Fruit fly (Drosophila melanogaster) whole organism, embryonic: Measurements from ENCODE around the gene sro.

Experiments
- Adf1 ChIP-seq: fragments of 200-800 bp; sonication (Bioruptor generic); IDR thresholded peaks from 2 replicates; pipeline ENCODE4 v1.3.6; 2022; ENCODE audit warnings: missing biosample characterization, missing genetic modification characterization
- CG10209 ChIP-seq: fragments of 200-800 bp; sonication (Bioruptor generic); optimal IDR thresholded peaks from 3 replicates; lab custom pipeline; 2017; ENCODE audit warnings: missing biosample characterization, mild to moderate bottlenecking, missing genetic modification characterization, missing genetic modification reagents
- CG11560 ChIP-seq: fragments of 200-800 bp; sonication (Bioruptor generic); IDR thresholded peaks from 3 replicates; pipeline ENCODE4 v1.3.6; 2022; ENCODE audit warnings: missing biosample characterization, missing genetic modification characterization
- CG12659 ChIP-seq: fragments of 200-800 bp; sonication (Bioruptor generic); optimal IDR thresholded peaks from 3 replicates; lab custom pipeline; 2017; ENCODE audit warnings: mild to moderate bottlenecking, missing biosample characterization, missing genetic modification reagents, missing genetic modification characterization
- CG14050 ChIP-seq: fragments of 200-800 bp; sonication (Bioruptor generic); IDR thresholded peaks from 3 replicates; pipeline ENCODE4 v1.3.6; 2022; ENCODE audit warnings: missing biosample characterization, missing genetic modification characterization
- CG15696 ChIP-seq: fragments of 200-800 bp; sonication (Bioruptor generic); optimal IDR thresholded peaks from 2 replicates; lab custom pipeline; 2019; ENCODE audit warnings: missing biosample characterization, mild to moderate bottlenecking, missing genetic modification characterization, moderate library complexity
- CG16863 ChIP-seq: fragments of 200-800 bp; sonication (Bioruptor generic); optimal IDR thresholded peaks from 3 replicates; lab custom pipeline; 2016; ENCODE audit warnings: missing biosample characterization, missing genetic modification characterization
- CG17361 ChIP-seq: fragments of 200-800 bp; sonication (Bioruptor generic); IDR thresholded peaks from 3 replicates; pipeline ENCODE4 v1.3.6; 2022; ENCODE audit warnings: missing biosample characterization, missing genetic modification characterization
- CG2120 ChIP-seq: fragments of 200-800 bp; sonication (Bioruptor generic); optimal IDR thresholded peaks from 3 replicates; lab custom pipeline; 2016; ENCODE audit warnings: missing biosample characterization, missing genetic modification characterization
- CG2678 ChIP-seq: fragments of 200-800 bp; sonication (Bioruptor generic); optimal IDR thresholded peaks from 3 replicates; lab custom pipeline; 2019; ENCODE audit warnings: missing biosample characterization, mild to moderate bottlenecking, missing genetic modification characterization, moderate library complexity
- CG2712 ChIP-seq: fragments of 200-800 bp; optimal IDR thresholded peaks from 3 replicates; lab custom pipeline; 2019; ENCODE audit warnings: missing biosample characterization, mild to moderate bottlenecking, missing genetic modification characterization, moderate library complexity
- CG32767 ChIP-seq: fragments of 200-800 bp; sonication (Bioruptor generic); IDR thresholded peaks from 2 replicates; pipeline ENCODE4 v1.3.6; 2022; ENCODE audit warnings: missing biosample characterization, missing genetic modification characterization
- CG3281 ChIP-seq: fragments of 200-800 bp; sonication (Bioruptor generic); optimal IDR thresholded peaks from 3 replicates; lab custom pipeline; 2017; ENCODE audit warnings: missing biosample characterization, mild to moderate bottlenecking, missing genetic modification characterization
- CG33213 ChIP-seq: fragments of 200-800 bp; sonication (Bioruptor generic); optimal IDR thresholded peaks from 3 replicates; lab custom pipeline; 2016; ENCODE audit warnings: missing biosample characterization, missing genetic modification characterization
- CG3847 ChIP-seq: fragments of 200-800 bp; sonication (Bioruptor generic); IDR thresholded peaks from 2 replicates; pipeline ENCODE4 v1.3.6; 2022; ENCODE audit warnings: missing biosample characterization, missing genetic modification characterization
- CG4707 ChIP-seq: fragments of 200-800 bp; sonication (Bioruptor generic); optimal IDR thresholded peaks from 2 replicates; lab custom pipeline; 2018; ENCODE audit warnings: missing biosample characterization, mild to moderate bottlenecking, missing genetic modification characterization, moderate library complexity
- CG5245 ChIP-seq: fragments of 200-800 bp; sonication (Bioruptor generic); optimal IDR thresholded peaks from 3 replicates; lab custom pipeline; 2016; ENCODE audit warnings: missing biosample characterization, missing genetic modification characterization
- CG8089 ChIP-seq: fragments of 200-800 bp; sonication (Bioruptor generic); optimal IDR thresholded peaks from 3 replicates; lab custom pipeline; 2016; ENCODE audit warnings: missing biosample characterization, missing genetic modification characterization
- CG8281 ChIP-seq: fragments of 200-800 bp; sonication (Bioruptor generic); optimal IDR thresholded peaks from 2 replicates; lab custom pipeline; 2018; ENCODE audit warnings: missing biosample characterization, mild to moderate bottlenecking, missing genetic modification characterization, moderate library complexity
- CG9932 ChIP-seq: fragments of 200-800 bp; sonication (Bioruptor generic); IDR thresholded peaks from 2 replicates; pipeline ENCODE4 v1.3.6; 2022; ENCODE audit warnings: missing biosample characterization, missing genetic modification characterization
- D19B ChIP-seq: fragments of 200-800 bp; sonication (Bioruptor generic); optimal IDR thresholded peaks from 2 replicates; lab custom pipeline; 2017; ENCODE audit warnings: missing biosample characterization, mild to moderate bottlenecking, missing genetic modification characterization
- Dad ChIP-seq: fragments of 200-800 bp; sonication (Bioruptor generic); optimal IDR thresholded peaks from 3 replicates; lab custom pipeline; 2016; ENCODE audit warnings: missing biosample characterization, missing genetic modification characterization
- ERR ChIP-seq: fragments of 200-800 bp; sonication (Bioruptor generic); optimal IDR thresholded peaks from 2 replicates; lab custom pipeline; 2016; ENCODE audit warnings: missing biosample characterization, missing genetic modification characterization
- Ets65A ChIP-seq: fragments of 200-800 bp; sonication (Bioruptor generic); peaks from one replicate; lab custom pipeline; 2016; ENCODE audit warnings: missing biosample characterization, missing genetic modification characterization
- Ets97D ChIP-seq: fragments of 200-800 bp; sonication (Bioruptor generic); optimal IDR thresholded peaks from 3 replicates; lab custom pipeline; 2016; ENCODE audit warnings: missing biosample characterization, missing genetic modification characterization
- Fer3 ChIP-seq: fragments of 200-800 bp; sonication (Bioruptor generic); optimal IDR thresholded peaks from 2 replicates; lab custom pipeline; 2018; ENCODE audit warnings: missing biosample characterization, mild to moderate bottlenecking, missing genetic modification characterization, moderate library complexity
- Hand ChIP-seq: fragments of 200-800 bp; sonication (Bioruptor generic); optimal IDR thresholded peaks from 2 replicates; lab custom pipeline; 2017; ENCODE audit warnings: mild to moderate bottlenecking, missing biosample characterization, missing genetic modification reagents, missing genetic modification characterization
- Lhr ChIP-seq: fragments of 200-800 bp; sonication (Bioruptor generic); optimal IDR thresholded peaks from 3 replicates; lab custom pipeline; 2017; ENCODE audit warnings: mild to moderate bottlenecking, missing biosample characterization, missing genetic modification reagents, missing genetic modification characterization
- Scr ChIP-seq: fragments of 200-800 bp; sonication (Bioruptor generic); IDR thresholded peaks from 2 replicates; pipeline ENCODE4 v1.3.6; 2022; ENCODE audit warnings: missing biosample characterization, missing genetic modification characterization; ENCODE audit not compliant: partially characterized antibody
- ase ChIP-seq: fragments of 200-800 bp; sonication (Bioruptor generic); IDR thresholded peaks from 3 replicates; pipeline ENCODE4 v1.3.6; 2022; ENCODE audit warnings: missing biosample characterization, missing genetic modification characterization
- az2 ChIP-seq: fragments of 200-800 bp; sonication (Bioruptor generic); optimal IDR thresholded peaks from 3 replicates; lab custom pipeline; 2016; ENCODE audit warnings: missing biosample characterization, missing genetic modification characterization
- bowl ChIP-seq: fragments of 200-800 bp; sonication (Bioruptor generic); IDR thresholded peaks from 2 replicates; pipeline ENCODE4 v1.3.6; 2022; ENCODE audit warnings: missing biosample characterization, missing genetic modification characterization
- btn ChIP-seq: fragments of 200-800 bp; sonication (Bioruptor generic); optimal IDR thresholded peaks from 2 replicates; lab custom pipeline; 2016; ENCODE audit warnings: missing biosample characterization, missing genetic modification characterization
- chinmo ChIP-seq: fragments of 200-800 bp; sonication (Bioruptor generic); IDR thresholded peaks from 4 replicates; pipeline ENCODE4 v1.3.6; 2022; ENCODE audit warnings: missing biosample characterization, missing genetic modification characterization; ENCODE audit not compliant: partially characterized antibody
- chn ChIP-seq: fragments of 200-800 bp; sonication (Bioruptor generic); optimal IDR thresholded peaks from 2 replicates; lab custom pipeline; 2016; ENCODE audit warnings: missing biosample characterization, missing genetic modification characterization
- dysf ChIP-seq: fragments of 200-800 bp; sonication (Bioruptor generic); IDR thresholded peaks from 3 replicates; pipeline ENCODE4 v1.3.6; 2022; ENCODE audit warnings: missing biosample characterization, missing genetic modification characterization
- ems ChIP-seq: fragments of 200-800 bp; sonication (Bioruptor generic); optimal IDR thresholded peaks from 3 replicates; lab custom pipeline; 2016; ENCODE audit warnings: missing biosample characterization, missing genetic modification characterization
- gce ChIP-seq: fragments of 200-800 bp; sonication (Bioruptor generic); IDR thresholded peaks from 3 replicates; pipeline ENCODE4 v1.3.6; 2022; ENCODE audit warnings: missing biosample characterization, missing genetic modification characterization
- her ChIP-seq: fragments of 200-800 bp; sonication (Bioruptor generic); optimal IDR thresholded peaks from 2 replicates; lab custom pipeline; 2016; ENCODE audit warnings: missing biosample characterization, missing genetic modification characterization
- jumu ChIP-seq: fragments of 200-800 bp; sonication (Bioruptor generic); optimal IDR thresholded peaks from 3 replicates; lab custom pipeline; 2016; ENCODE audit warnings: missing biosample characterization, missing genetic modification characterization
- lilli ChIP-seq: fragments of 200-800 bp; sonication (Bioruptor generic); optimal IDR thresholded peaks from 3 replicates; lab custom pipeline; 2016; ENCODE audit warnings: missing biosample characterization, missing genetic modification characterization
- rib ChIP-seq: fragments of 200-800 bp; sonication (Bioruptor generic); IDR thresholded peaks from 2 replicates; pipeline ENCODE4 v1.3.6; 2022; ENCODE audit warnings: missing biosample characterization, missing genetic modification characterization
- salm ChIP-seq: fragments of 200-800 bp; sonication (Bioruptor generic); optimal IDR thresholded peaks from 2 replicates; lab custom pipeline; 2018; ENCODE audit warnings: missing biosample characterization, mild to moderate bottlenecking, missing genetic modification characterization
- seq ChIP-seq: fragments of 200-800 bp; sonication (Bioruptor generic); IDR thresholded peaks from 2 replicates; pipeline ENCODE4 v1.3.6; 2022; ENCODE audit warnings: missing biosample characterization, missing genetic modification characterization
- slbo ChIP-seq: fragments of 200-800 bp; sonication (Bioruptor generic); IDR thresholded peaks from 2 replicates; pipeline ENCODE4 v1.3.6; 2022; ENCODE audit warnings: missing biosample characterization, missing genetic modification characterization
- sqz ChIP-seq: fragments of 200-800 bp; sonication (Bioruptor generic); optimal IDR thresholded peaks from 3 replicates; lab custom pipeline; 2018; ENCODE audit warnings: missing biosample characterization, mild to moderate bottlenecking, missing genetic modification characterization
- sr ChIP-seq: fragments of 200-800 bp; sonication (Bioruptor generic); IDR thresholded peaks from 3 replicates; pipeline ENCODE4 v1.3.6; 2022; ENCODE audit warnings: missing biosample characterization, missing genetic modification characterization
- tgo ChIP-seq: fragments of 200-800 bp; sonication (Bioruptor generic); IDR thresholded peaks from 3 replicates; pipeline ENCODE4 v1.3.6; 2022; ENCODE audit warnings: missing biosample characterization, missing genetic modification characterization
- tio ChIP-seq: fragments of 200-800 bp; sonication (Bioruptor generic); optimal IDR thresholded peaks from 2 replicates; lab custom pipeline; 2017; ENCODE audit warnings: missing biosample characterization, missing genetic modification characterization, inconsistent platforms
- trem ChIP-seq: fragments of 200-800 bp; optimal IDR thresholded peaks from 3 replicates; lab custom pipeline; 2019; ENCODE audit warnings: missing biosample characterization, mild to moderate bottlenecking, missing genetic modification characterization, moderate library complexity
- zen2 ChIP-seq: fragments of 200-800 bp; sonication (Bioruptor generic); IDR thresholded peaks from 3 replicates; pipeline ENCODE4 v1.3.6; 2022; ENCODE audit warnings: missing biosample characterization, missing genetic modification characterization; ENCODE audit not compliant: partially characterized antibody

The sro gene

dm6 chr3R:29802753-29803313 lies 8.4 kb downstream of the sro start, which contains the start of the genes Etfb and CG7789 (continued):
- peak; percentile 73 for TF ChIP-seq her
- no peak for TF ChIP-seq Hand (GFP tag; lab: Kevin White, UChicago)
- no peak for TF ChIP-seq CG3281 (GFP tag; lab: Kevin White, UChicago)
- no peak for TF ChIP-seq CG4707 (GFP tag; lab: Kevin White, UChicago)
- TF ChIP-seq CG12659, result peak; percentile 86
- peak; percentile 92 for TF ChIP-seq CG2120 (GFP tag; lab: Kevin White, UChicago)
- peak; percentile 55 for TF ChIP-seq CG8089 (GFP tag; lab: Kevin White, UChicago)
- TF ChIP-seq sqz (GFP tag; lab: Kevin White, UChicago), result no peak
- peak; percentile 59 for TF ChIP-seq CG10209 (GFP tag; lab: Kevin White, UChicago)
- peak; percentile 65 for TF ChIP-seq ems (GFP tag; lab: Kevin White, UChicago)
- peak; percentile 50 for TF ChIP-seq seq
- peak; percentile 66 for TF ChIP-seq tgo
- TF ChIP-seq ERR (GFP tag; lab: Kevin White, UChicago), result peak; percentile 29
- TF ChIP-seq CG32767 (GFP tag; lab: Robert Waterston, UW), result peak; percentile 54; the same call in 1 of the 2 replicates
- peak; percentile 53 for TF ChIP-seq CG8281 (tag; lab: Kevin White, UChicago)
- peak; percentile 77 for TF ChIP-seq Adf1 (GFP tag; lab: Robert Waterston, UW)
- no peak for TF ChIP-seq gce (GFP tag; lab: Robert Waterston, UW)
- TF ChIP-seq zen2 (GFP tag; lab: Robert Waterston, UW), result peak; percentile 35; the same call in 1 of the 3 replicates
- TF ChIP-seq tio (GFP tag; lab: Kevin White, UChicago), result no peak
- TF ChIP-seq CG17361, result no peak; the same call in 1 of the 3 replicates
- TF ChIP-seq chn (GFP tag; lab: Kevin White, UChicago), result peak; percentile 51
- peak; percentile 55 for TF ChIP-seq trem
- peak; percentile 65 for TF ChIP-seq az2 (GFP tag; lab: Kevin White, UChicago)
- peak; percentile 64 for TF ChIP-seq CG16863
- peak; percentile 95 for TF ChIP-seq Ets65A (GFP tag; lab: Kevin White, UChicago)
- peak; percentile 37; the same call in 1 of the 2 replicates for TF ChIP-seq bowl (GFP tag; lab: Robert Waterston, UW)
- TF ChIP-seq CG2678 (tag; lab: Kevin White, UChicago), result no peak
- peak; percentile 53 for TF ChIP-seq CG2712 (tag; lab: Kevin White, UChicago)
- peak; percentile 65 for TF ChIP-seq CG15696 (tag; lab: Kevin White, UChicago)
- TF ChIP-seq CG14050 (GFP tag; lab: Robert Waterston, UW), result peak; percentile 17; the same call in 1 of the 3 replicates
- peak; percentile 55 for TF ChIP-seq Dad
- TF ChIP-seq btn (GFP tag; lab: Kevin White, UChicago), result peak; percentile 31
- TF ChIP-seq CG11560 (tag; lab: Robert Waterston, UW), result peak; percentile 35; the same call in 1 of the 3 replicates
- TF ChIP-seq Fer3 (tag; lab: Kevin White, UChicago), result peak; percentile 78
- TF ChIP-seq sr (GFP tag; lab: Robert Waterston, UW), result no peak
- peak; percentile 25 for TF ChIP-seq Lhr (GFP tag; lab: Kevin White, UChicago)
- TF ChIP-seq chinmo, result peak; percentile 17; the same call in 1 of the 4 replicates
- TF ChIP-seq CG33213 (GFP tag; lab: Kevin White, UChicago), result peak; percentile 73
- peak; percentile 76 for TF ChIP-seq Ets97D
- peak; percentile 11 for TF ChIP-seq CG5245 (GFP tag; lab: Kevin White, UChicago)
- peak; percentile 75 for TF ChIP-seq rib (GFP tag; lab: Robert Waterston, UW)
- peak; percentile 85 for TF ChIP-seq CG9932 (GFP tag; lab: Robert Waterston, UW)
- TF ChIP-seq dysf (GFP tag; lab: Robert Waterston, UW), result peak; percentile 82
- peak; percentile 94 for TF ChIP-seq CG3847 (GFP tag; lab: Robert Waterston, UW)
- peak; percentile 89 for TF ChIP-seq Scr (GFP tag; lab: Robert Waterston, UW)
- TF ChIP-seq slbo (GFP tag; lab: Robert Waterston, UW), result peak; percentile 90
- TF ChIP-seq jumu (GFP tag; lab: Kevin White, UChicago), result peak; percentile 78
- no peak for TF ChIP-seq D19B (GFP tag; lab: Kevin White, UChicago)
- TF ChIP-seq salm (tag; lab: Kevin White, UChicago), result peak; percentile 31
- peak; percentile 88 for TF ChIP-seq lilli (GFP tag; lab: Kevin White, UChicago)
- peak; percentile 76; the same call in 2 of the 3 replicates for TF ChIP-seq ase
